Worm (Caenorhabditis elegans): Measurements from ENCODE around the gene pkg-2.

Gene pkg-2

DNA sequence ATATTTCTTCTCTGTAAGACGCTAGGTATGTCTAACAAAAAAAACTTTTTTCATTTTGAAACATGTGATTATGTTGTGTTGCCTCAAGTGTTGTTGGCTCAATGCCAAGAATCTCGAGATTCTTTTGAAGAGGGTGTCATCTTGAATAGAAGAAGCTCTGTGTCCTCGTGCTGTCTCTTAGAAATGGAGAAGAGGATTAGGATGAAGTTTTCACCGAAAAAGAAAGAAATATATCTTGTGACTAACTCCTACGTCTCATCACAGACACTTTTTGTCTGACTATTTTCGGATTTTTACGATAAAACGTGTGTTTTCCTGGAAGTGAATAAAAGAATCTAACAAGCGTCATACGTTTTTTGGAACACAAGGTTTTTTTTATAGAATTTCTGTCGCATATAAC is 66.9 kb downstream of the pkg-2 start:
- TF ChIP-seq lin-35 (GFP tag; optimal IDR thresholded peaks at IDR 0.05) (no peak), lsy-2 (tag; optimal IDR thresholded peaks at IDR 0.05) (peak in 1 of 2 experiments; percentile 7), lir-3 (tag; optimal IDR thresholded peaks at IDR 0.05; ENCODE audit: poor library complexity) (no peak), grh-1 (GFP tag; IDR thresholded peaks at IDR 0.05) (no peak), blmp-1 (tag; optimal IDR thresholded peaks at IDR 0.05) (no peak), nhr-20 (tag; optimal IDR thresholded peaks at IDR 0.05) (no peak), nhr-77 (tag; optimal IDR thresholded peaks at IDR 0.05) (no peak), unc-62 (GFP tag; optimal IDR thresholded peaks at IDR 0.05) (no peak), ama-1 (optimal IDR thresholded peaks at IDR 0.05) (no peak), sup-37 (GFP tag; optimal IDR thresholded peaks at IDR 0.05) (no peak), Y116A8C.19 (tag; optimal IDR thresholded peaks at IDR 0.05; ENCODE audit: borderline replicate concordance) (no peak), nhr-12 (tag; optimal IDR thresholded peaks at IDR 0.05) (no peak), snpc-4 (tag; optimal IDR thresholded peaks at IDR 0.05) (no peak), tbx-2 (tag; optimal IDR thresholded peaks at IDR 0.05) (no peak), ztf-4 (tag; optimal IDR thresholded peaks at IDR 0.05) (peak; percentile 18), ztf-11 (tag; optimal IDR thresholded peaks at IDR 0.05) (no peak), swsn-7 (tag; optimal IDR thresholded peaks at IDR 0.05) (no peak), elt-2 (tag; optimal IDR thresholded peaks at IDR 0.05) (no peak), lin-39 (tag; optimal IDR thresholded peaks at IDR 0.05) (no peak), zip-4 (GFP tag; optimal IDR thresholded peaks at IDR 0.05) (no peak), efl-1 (optimal IDR thresholded peaks at IDR 0.05) (no peak), efl-1 (GFP tag; optimal IDR thresholded peaks at IDR 0.05 in 1 of 2) (no peak), sox-4 (tag; optimal IDR thresholded peaks at IDR 0.05) (peak; percentile 73), dpl-1 (GFP tag; optimal IDR thresholded peaks at IDR 0.05) (no peak), irx-1 (tag; optimal IDR thresholded peaks at IDR 0.05) (no peak), fkh-4 (tag; optimal IDR thresholded peaks at IDR 0.05; ENCODE audit: borderline replicate concordance) (no peak), elt-3 (tag; optimal IDR thresholded peaks at IDR 0.05) (no peak), ceh-63 (GFP tag; optimal IDR thresholded peaks at IDR 0.05) (no peak), unc-130 (tag; optimal IDR thresholded peaks at IDR 0.05) (no peak), nhr-28 (tag; optimal IDR thresholded peaks at IDR 0.05) (no peak), egl-13 (tag; optimal IDR thresholded peaks at IDR 0.05) (no peak), nhr-76 (tag; optimal IDR thresholded peaks at IDR 0.05) (no peak), vab-15 (tag; optimal IDR thresholded peaks at IDR 0.05) (no peak), nhr-84 (tag; optimal IDR thresholded peaks at IDR 0.05) (no peak), ets-5 (GFP tag; IDR thresholded peaks at IDR 0.05) (no peak), dsc-1 (tag; optimal IDR thresholded peaks at IDR 0.05) (peak; percentile 87), unc-98 (GFP tag; IDR thresholded peaks at IDR 0.05) (no peak), ceh-82 (tag; optimal IDR thresholded peaks at IDR 0.05) (no peak), ces-1 (GFP tag; optimal IDR thresholded peaks at IDR 0.05) (no peak), fkh-8 (tag; optimal IDR thresholded peaks at IDR 0.05) (peak; percentile 53), lin-14 (GFP tag; optimal IDR thresholded peaks at IDR 0.05) (peak; percentile 25), hlh-4 (tag; optimal IDR thresholded peaks at IDR 0.05) (no peak), lin-13 (GFP tag; optimal IDR thresholded peaks at IDR 0.05) (peak; percentile 20), egl-27 (tag; optimal IDR thresholded peaks at IDR 0.05) (no peak), ceh-88 (GFP tag; IDR thresholded peaks at IDR 0.05) (no peak), mab-9 (GFP tag; IDR thresholded peaks at IDR 0.05) (no peak), nhr-85 (tag) (no peak), nhr-11 (tag; optimal IDR thresholded peaks at IDR 0.05) (no peak), mef-2 (tag; optimal IDR thresholded peaks at IDR 0.05) (peak; percentile 58), xbp-1 (tag; optimal IDR thresholded peaks at IDR 0.05) (no peak), F16B12.6 (tag; optimal IDR thresholded peaks at IDR 0.05) (no peak), ceh-8 (GFP tag; optimal IDR thresholded peaks at IDR 0.05) (no peak), fkh-10 (GFP tag; optimal IDR thresholded peaks at IDR 0.05) (peak; percentile 9), hpl-2 (GFP tag; optimal IDR thresholded peaks at IDR 0.05) (no peak), C04F5.9 (tag; optimal IDR thresholded peaks at IDR 0.05) (no peak)

Data from whole organism, L1 larva.